Worm (Caenorhabditis elegans) whole organism, late embryonic: ENCODE data around the gene F36F12.3.

ENCODE experiments used
- C08G9.2 ChIP-seq: sonication (generic microtip); optimal IDR thresholded peaks from 2 replicates; lab custom pipeline; 2016; ENCODE audit warnings: mild to moderate bottlenecking, missing genetic modification characterization, moderate library complexity, missing compliant biosample characterization
- F13H6.1 ChIP-seq: sonication (generic microtip); optimal IDR thresholded peaks from 2 replicates; lab custom pipeline; 2016; ENCODE audit warnings: missing genetic modification characterization, missing compliant biosample characterization
- Y22D7AL.16 ChIP-seq: sonication (generic microtip); optimal IDR thresholded peaks from 2 replicates; lab custom pipeline; 2016; ENCODE audit warnings: missing genetic modification characterization, missing compliant biosample characterization
- ceh-19 ChIP-seq: fragments of 200-800 bp; sonication (Bioruptor generic); optimal IDR thresholded peaks from 2 replicates; lab custom pipeline; 2018; ENCODE audit warnings: mild to moderate bottlenecking, missing genetic modification characterization, missing compliant biosample characterization
- ceh-24 ChIP-seq: sonication (generic microtip); optimal IDR thresholded peaks from 2 replicates; lab custom pipeline; 2016; ENCODE audit warnings: mild to moderate bottlenecking, missing genetic modification characterization, missing compliant biosample characterization
- ceh-30 ChIP-seq: fragments of 150-350 bp; optimal IDR thresholded peaks from 2 replicates; lab custom pipeline; 2014; ENCODE audit warnings: missing biosample characterization, missing genetic modification characterization
- ceh-31 ChIP-seq: sonication (generic microtip); optimal IDR thresholded peaks from 2 replicates; lab custom pipeline; 2016; ENCODE audit warnings: missing genetic modification characterization, missing compliant biosample characterization
- ceh-6 ChIP-seq: fragments of 200-800 bp; sonication (Bioruptor generic); optimal IDR thresholded peaks from 2 replicates; lab custom pipeline; 2018; ENCODE audit warnings: mild to moderate bottlenecking, missing genetic modification characterization, missing compliant biosample characterization
- dmd-4 ChIP-seq: sonication (generic microtip); optimal IDR thresholded peaks from 2 replicates; lab custom pipeline; 2016; ENCODE audit warnings: borderline replicate concordance, missing genetic modification characterization, missing compliant biosample characterization
- elt-2 ChIP-seq: sonication (generic microtip); optimal IDR thresholded peaks from 2 replicates; lab custom pipeline; 2016; ENCODE audit warnings: missing genetic modification reagents, missing genetic modification characterization, missing compliant biosample characterization
- elt-4 ChIP-seq: sonication (generic microtip); optimal IDR thresholded peaks from 2 replicates; lab custom pipeline; 2016; ENCODE audit warnings: missing genetic modification characterization, missing compliant biosample characterization
- ets-4 ChIP-seq: sonication (generic microtip); optimal IDR thresholded peaks from 2 replicates; lab custom pipeline; 2016; ENCODE audit warnings: missing genetic modification characterization, missing compliant biosample characterization
- eyg-1 ChIP-seq: sonication (generic microtip); optimal IDR thresholded peaks from 2 replicates; lab custom pipeline; 2016; ENCODE audit warnings: missing genotype, missing genetic modification characterization, missing compliant biosample characterization
- fax-1 ChIP-seq: sonication (generic microtip); optimal IDR thresholded peaks from 2 replicates; lab custom pipeline; 2016; ENCODE audit warnings: missing genotype, missing genetic modification characterization, missing compliant biosample characterization
- fkh-6 ChIP-seq: sonication (generic microtip); optimal IDR thresholded peaks from 2 replicates; lab custom pipeline; 2016; ENCODE audit warnings: missing genetic modification characterization, missing compliant biosample characterization
- gmeb-2 ChIP-seq: sonication (generic microtip); optimal IDR thresholded peaks from 2 replicates; lab custom pipeline; 2016; ENCODE audit warnings: missing genetic modification characterization, inconsistent platforms, missing compliant biosample characterization
- hlh-13 ChIP-seq: fragments of 200-800 bp; sonication (Bioruptor generic); optimal IDR thresholded peaks from 2 replicates; lab custom pipeline; 2018; ENCODE audit warnings: mild to moderate bottlenecking, missing genetic modification characterization, missing compliant biosample characterization
- nfya-1 ChIP-seq: sonication (generic microtip); optimal IDR thresholded peaks from 2 replicates; lab custom pipeline; 2017; ENCODE audit warnings: missing genetic modification characterization, mild to moderate bottlenecking, missing compliant biosample characterization, antibody characterized with exemption, moderate library complexity
- nhr-232 ChIP-seq: sonication (generic microtip); optimal IDR thresholded peaks from 2 replicates; lab custom pipeline; 2016; ENCODE audit warnings: missing genetic modification characterization, missing compliant biosample characterization
- npax-4 ChIP-seq: sonication (generic microtip); optimal IDR thresholded peaks from 2 replicates; lab custom pipeline; 2016; ENCODE audit warnings: missing genetic modification characterization, missing compliant biosample characterization
- pat-9 ChIP-seq: fragments of 200-800 bp; sonication (Bioruptor generic); optimal IDR thresholded peaks from 2 replicates; lab custom pipeline; 2018; ENCODE audit warnings: mild to moderate bottlenecking, missing genetic modification characterization, moderate library complexity, missing compliant biosample characterization
- pax-1 ChIP-seq: fragments of 150-350 bp; optimal IDR thresholded peaks from 2 replicates; lab custom pipeline; 2014; ENCODE audit warnings: missing biosample characterization, missing genetic modification characterization
- pha-2 ChIP-seq: sonication (generic microtip); optimal IDR thresholded peaks from 2 replicates; lab custom pipeline; 2017; ENCODE audit warnings: mild to moderate bottlenecking, missing genetic modification characterization, missing compliant biosample characterization
- rnt-1 ChIP-seq: sonication (generic microtip); optimal IDR thresholded peaks from 2 replicates; lab custom pipeline; 2016; ENCODE audit warnings: missing genetic modification characterization, missing compliant biosample characterization
- sdc-2 ChIP-seq: sonication (generic microtip); optimal IDR thresholded peaks from 2 replicates; lab custom pipeline; 2016; ENCODE audit warnings: missing genotype, missing genetic modification characterization, missing compliant biosample characterization
- sox-4 ChIP-seq: sonication (generic microtip); optimal IDR thresholded peaks from 2 replicates; lab custom pipeline; 2017; ENCODE audit warnings: mild to moderate bottlenecking, missing genetic modification characterization, inconsistent platforms, missing compliant biosample characterization
- tbx-2 ChIP-seq: sonication (generic microtip); optimal IDR thresholded peaks from 2 replicates; lab custom pipeline; 2016; ENCODE audit warnings: missing genetic modification characterization, missing compliant biosample characterization
- unc-3 ChIP-seq, 2 experiments: fragments of 200-800 bp in 1 of 2; sonication (Bioruptor generic) in 1 of 2; sonication (generic microtip) in 1 of 2; conservative IDR thresholded peaks in 1 of 2; optimal IDR thresholded peaks in 1 of 2; 2 replicates each; pipeline versions ENCODE4 v1.3.6 to Lab custom; 2016 to 2022; ENCODE audit warnings: missing compliant biosample characterization in 2 of 2, missing genetic modification characterization in 2 of 2, missing genetic modification reagents in 1 of 2
- unc-42 ChIP-seq: sonication (generic microtip); optimal IDR thresholded peaks from 2 replicates; lab custom pipeline; 2016; ENCODE audit warnings: missing genotype, missing genetic modification characterization, missing compliant biosample characterization
- unc-86 ChIP-seq: sonication (generic microtip); optimal IDR thresholded peaks from 2 replicates; lab custom pipeline; 2016; ENCODE audit warnings: missing genetic modification characterization, missing compliant biosample characterization

Gene F36F12.3

DNA sequence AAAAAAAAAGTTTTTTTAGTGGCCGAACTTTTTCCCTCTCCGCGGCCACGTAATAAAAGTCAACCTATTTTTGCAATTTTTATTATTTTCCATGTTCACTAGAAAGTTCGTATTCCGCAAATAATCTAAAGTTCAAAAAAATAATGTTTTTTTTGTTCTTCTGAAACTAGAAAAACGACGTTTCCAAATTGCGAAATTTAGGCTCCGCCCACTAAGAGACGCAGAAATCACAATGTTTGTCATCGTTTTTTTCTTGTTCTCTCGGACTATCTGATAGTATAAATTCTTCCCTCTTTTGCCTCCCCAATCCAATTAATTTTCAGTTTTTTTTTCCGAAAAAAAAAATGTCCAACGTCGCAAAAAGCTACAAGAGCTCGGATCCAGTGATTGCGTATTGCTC, 28.3 kb upstream of the F36F12.3 start, which contains the start of gene comt-3:
TSS of gene comt-3 (plus strand) at position 214 of the 400 bp plus-strand sequence.
- TF ChIP-seq rnt-1 (tag; lab: Kevin White, UChicago) (no peak), ceh-30 (tag; lab: Kevin White, UChicago) (no peak), elt-4 (tag; lab: Kevin White, UChicago) (no peak), gmeb-2 (tag; lab: Kevin White, UChicago) (no peak)

DNA sequence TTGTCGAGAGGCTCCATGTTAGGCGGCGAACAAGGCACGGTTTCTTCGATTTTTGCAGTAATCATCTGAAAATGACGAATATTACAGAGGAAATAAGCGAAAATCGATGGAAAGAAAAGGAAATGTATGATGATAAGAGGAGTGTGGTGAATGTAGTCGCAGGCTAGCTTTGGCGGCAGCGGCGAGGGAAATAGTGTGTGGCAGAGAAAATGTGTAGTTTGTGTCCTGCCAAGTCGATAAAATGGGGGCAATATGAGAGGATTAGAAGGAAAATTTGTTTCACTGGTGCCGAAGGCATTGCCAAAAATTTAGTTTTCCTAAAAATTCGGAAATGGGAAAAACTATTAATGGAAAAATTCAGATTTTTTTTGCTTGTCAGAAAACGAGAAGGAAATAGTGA, 18.8 kb upstream of the F36F12.3 start, which contains the start of gene nhr-86:
TSS of gene nhr-86 (minus strand) at position 71 of the 400 bp plus-strand sequence.
- TF ChIP-seq elt-2 (peak; percentile 2), eyg-1 (tag; lab: Kevin White, UChicago) (no peak), ceh-30 (tag; lab: Kevin White, UChicago) (no peak), rnt-1 (tag; lab: Kevin White, UChicago) (no peak), ceh-31 (tag; lab: Kevin White, UChicago) (no peak)

DNA sequence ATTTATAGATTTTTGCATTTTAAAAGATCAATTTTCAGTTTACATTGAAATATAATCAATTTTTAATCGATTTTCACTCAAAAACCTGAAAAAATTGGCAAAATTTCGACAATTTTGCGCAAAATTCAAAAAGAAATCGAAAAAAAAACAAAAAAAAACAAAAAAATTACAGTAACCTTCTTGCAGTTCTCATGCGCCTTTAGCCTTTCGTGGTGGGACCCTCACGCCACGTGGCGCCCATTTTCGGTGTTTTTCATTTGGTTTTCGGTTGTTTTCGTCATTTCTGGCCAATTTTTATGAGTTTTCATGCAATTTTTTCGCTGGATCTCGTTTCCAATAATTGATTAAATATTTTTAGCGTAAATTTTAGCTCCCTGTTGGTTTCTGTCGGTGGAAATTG, 18.2 kb upstream of the F36F12.3 start:
- TF ChIP-seq sox-4 (no peak), pat-9 (tag; lab: Kevin White, UChicago) (no peak), dmd-4 (tag; lab: Kevin White, UChicago) (no peak), Y22D7AL.16 (tag; lab: Kevin White, UChicago) (no peak), unc-86 (tag; lab: Kevin White, UChicago) (no peak), pax-1 (tag; lab: Kevin White, UChicago) (no peak), F13H6.1 (tag; lab: Kevin White, UChicago) (no peak), unc-3 (GFP tag; conservative IDR thresholded peaks at IDR 0.05; lab: Robert Waterston, UW) (no peak), unc-3 (tag; optimal IDR thresholded peaks at IDR 0.05; lab: Kevin White, UChicago) (no peak), elt-2 (no peak), pha-2 (tag; lab: Kevin White, UChicago) (no peak), ceh-24 (tag; lab: Kevin White, UChicago) (no peak), C08G9.2 (no peak), nhr-232 (tag; lab: Kevin White, UChicago) (no peak), unc-42 (tag; lab: Kevin White, UChicago) (no peak), fax-1 (tag; lab: Kevin White, UChicago) (no peak), npax-4 (no peak)

DNA sequence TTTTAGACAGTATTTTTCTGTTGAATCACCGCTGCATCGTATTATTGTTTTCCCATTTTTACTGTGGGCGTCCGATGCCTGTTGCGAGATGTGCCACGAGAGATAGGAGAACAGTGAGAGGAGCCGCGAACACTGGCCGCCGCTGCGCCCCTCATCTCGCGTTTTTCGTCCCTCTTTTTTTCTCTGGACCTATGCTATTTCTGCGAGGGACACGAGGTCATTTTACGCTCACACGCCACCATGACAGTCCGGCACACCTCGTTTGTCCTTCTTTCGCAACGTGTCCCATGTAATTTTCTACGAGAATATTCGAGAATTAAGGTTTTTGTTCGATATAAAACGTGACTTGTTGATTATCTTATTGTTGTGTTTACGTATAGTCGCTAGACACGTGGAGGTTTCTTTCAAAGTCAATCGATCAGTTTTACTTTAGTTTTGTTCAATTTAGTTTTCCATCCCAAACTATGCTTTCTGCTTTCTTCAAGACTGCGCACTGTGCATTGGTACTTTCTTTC, 17.6 kb upstream of the F36F12.3 start, which contains the start of gene lbp-9:
TSS of gene lbp-9 (plus strand) at position 465 of the 515 bp plus-strand sequence.
- TF ChIP-seq ceh-6 (no peak), tbx-2 (no peak), fkh-6 (tag; lab: Kevin White, UChicago) (no peak), sdc-2 (no peak), F13H6.1 (tag; lab: Kevin White, UChicago) (no peak), elt-4 (tag; lab: Kevin White, UChicago) (no peak), ets-4 (tag; lab: Kevin White, UChicago) (no peak), pha-2 (tag; lab: Kevin White, UChicago) (no peak), unc-3 (GFP tag; conservative IDR thresholded peaks at IDR 0.05; lab: Robert Waterston, UW) (no peak), unc-3 (tag; optimal IDR thresholded peaks at IDR 0.05; lab: Kevin White, UChicago) (no peak), nfya-1 (tag; lab: Kevin White, UChicago) (no peak), ceh-19 (GFP tag; lab: Kevin White, UChicago) (no peak), nhr-232 (tag; lab: Kevin White, UChicago) (no peak), pax-1 (tag; lab: Kevin White, UChicago) (no peak)

DNA sequence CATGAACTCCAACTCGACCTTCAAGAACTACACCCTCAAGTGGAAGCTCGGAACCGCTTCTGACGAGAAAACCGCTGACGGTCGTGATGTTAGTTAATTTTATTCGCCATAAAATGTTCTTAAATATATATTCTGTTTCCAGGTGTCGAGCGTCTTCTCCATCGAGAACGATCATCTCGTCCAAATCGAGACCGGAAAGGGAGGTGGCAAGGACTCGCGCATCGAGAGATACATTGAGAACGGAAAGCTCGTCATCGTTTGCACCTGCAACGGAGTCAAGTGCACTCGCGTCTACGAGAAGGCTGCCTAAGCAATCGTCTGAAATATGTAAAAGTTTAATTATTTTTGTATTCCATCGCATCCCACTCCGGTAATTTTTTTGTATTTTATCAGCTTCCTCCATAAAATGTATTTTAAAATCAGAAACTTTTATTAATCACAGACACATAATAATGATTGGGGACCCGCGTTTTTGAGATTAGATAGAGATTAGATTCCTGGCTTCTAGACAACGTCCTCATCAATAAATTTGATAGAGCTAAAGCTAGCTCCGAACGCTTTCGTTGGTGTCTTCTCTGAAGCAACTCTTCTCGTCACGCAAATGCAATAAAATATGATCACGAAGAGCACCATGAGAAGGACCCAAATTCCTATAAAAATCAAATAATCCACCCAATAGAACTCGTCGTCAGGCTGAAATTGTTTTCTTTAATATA, 16.7 kb upstream of the F36F12.3 start:
- no peak for TF ChIP-seq pha-2 (tag; lab: Kevin White, UChicago)
- TF ChIP-seq ceh-30 (tag; lab: Kevin White, UChicago), result no peak
- TF ChIP-seq hlh-13 (GFP tag; lab: Kevin White, UChicago), result no peak
- no peak for TF ChIP-seq ceh-31 (tag; lab: Kevin White, UChicago)
